Worm (Caenorhabditis elegans) whole organism, L2 larva: ENCODE results near the gene C31H2.4.

Experiments
- C34F6.9 ChIP-seq: fragments of 150-350 bp; optimal IDR thresholded peaks from 2 replicates; lab custom pipeline; 2014; ENCODE audit warnings: missing biosample characterization, missing genetic modification characterization
- F13H6.1 ChIP-seq: sonication (generic microtip); optimal IDR thresholded peaks from 2 replicates; lab custom pipeline; 2016; ENCODE audit warnings: missing genetic modification characterization, missing compliant biosample characterization
- Y55F3AM.14 ChIP-seq: fragments of 200-800 bp; sonication (Bioruptor generic); optimal IDR thresholded peaks from 2 replicates; lab custom pipeline; 2018; ENCODE audit warnings: mild to moderate bottlenecking, missing genetic modification characterization, missing compliant biosample characterization
- ama-1 ChIP-seq: fragments of 150-350 bp; optimal IDR thresholded peaks from 2 replicates; lab custom pipeline; 2018; ENCODE audit warnings: inconsistent platforms
- blmp-1 ChIP-seq: sonication (generic microtip); optimal IDR thresholded peaks from 2 replicates; lab custom pipeline; 2017; ENCODE audit warnings: missing genetic modification characterization, mild to moderate bottlenecking, missing compliant biosample characterization, antibody characterized with exemption, moderate library complexity; ENCODE audit not compliant: insufficient read depth
- ceh-16 ChIP-seq: fragments of 150-350 bp; optimal IDR thresholded peaks from 2 replicates; lab custom pipeline; 2014; ENCODE audit warnings: missing biosample characterization, missing genetic modification characterization
- ceh-82 ChIP-seq: fragments of 150-350 bp; optimal IDR thresholded peaks from 2 replicates; lab custom pipeline; 2014; ENCODE audit warnings: missing biosample characterization, missing genetic modification characterization
- crh-2 ChIP-seq: sonication (generic microtip); optimal IDR thresholded peaks from 2 replicates; lab custom pipeline; 2017; ENCODE audit warnings: missing biosample characterization, missing genetic modification characterization
- dmd-4 ChIP-seq: sonication (generic microtip); optimal IDR thresholded peaks from 2 replicates; lab custom pipeline; 2017; ENCODE audit warnings: missing biosample characterization, missing genetic modification characterization
- egl-27 ChIP-seq: sonication (generic microtip); optimal IDR thresholded peaks from 3 replicates; lab custom pipeline; 2017; ENCODE audit warnings: missing biosample characterization, missing genetic modification reagents, missing genetic modification characterization
- gmeb-1 ChIP-seq: fragments of 150-350 bp; optimal IDR thresholded peaks from 2 replicates; lab custom pipeline; 2014; ENCODE audit warnings: missing biosample characterization, missing genetic modification characterization
- lin-13 ChIP-seq: fragments of 150-350 bp; optimal IDR thresholded peaks from 2 replicates; lab custom pipeline; 2014; ENCODE audit warnings: missing biosample characterization, missing genetic modification reagents, missing genetic modification characterization
- lin-39 ChIP-seq: fragments of 150-350 bp; optimal IDR thresholded peaks from 2 replicates; lab custom pipeline; 2014; ENCODE audit warnings: missing biosample characterization, missing genetic modification reagents, missing genetic modification characterization
- lsy-2 ChIP-seq, 2 experiments: fragments of 150-350 bp in 1 of 2; sonication (generic microtip) in 1 of 2; optimal IDR thresholded peaks; 2 replicates each; lab custom pipeline; 2014 to 2017; ENCODE audit warnings: missing biosample characterization in 2 of 2, missing genetic modification characterization in 2 of 2
- mab-5 ChIP-seq: fragments of 150-350 bp; optimal IDR thresholded peaks from 2 replicates; lab custom pipeline; 2014; ENCODE audit warnings: missing biosample characterization, missing genetic modification characterization
- mbf-1 ChIP-seq: sonication (generic microtip); optimal IDR thresholded peaks from 2 replicates; lab custom pipeline; 2017; ENCODE audit warnings: missing biosample characterization, missing genetic modification characterization
- nhr-10 ChIP-seq: sonication (generic microtip); optimal IDR thresholded peaks from 2 replicates; lab custom pipeline; 2017; ENCODE audit warnings: missing biosample characterization, missing genetic modification characterization
- nhr-12 ChIP-seq: fragments of 150-350 bp; optimal IDR thresholded peaks from 2 replicates; lab custom pipeline; 2014; ENCODE audit warnings: missing biosample characterization, missing genetic modification characterization
- nhr-129 ChIP-seq: fragments of 150-350 bp; optimal IDR thresholded peaks from 2 replicates; lab custom pipeline; 2014; ENCODE audit warnings: missing biosample characterization, missing genetic modification characterization
- nhr-21 ChIP-seq: fragments of 150-350 bp; optimal IDR thresholded peaks from 2 replicates; lab custom pipeline; 2014; ENCODE audit warnings: missing biosample characterization, missing genetic modification characterization
- nhr-23 ChIP-seq: fragments of 150-350 bp; optimal IDR thresholded peaks from 2 replicates; lab custom pipeline; 2014; ENCODE audit warnings: missing biosample characterization, missing genetic modification reagents, missing genetic modification characterization
- nhr-25 ChIP-seq: fragments of 150-350 bp; sonication (generic microtip); optimal IDR thresholded peaks from 3 replicates; lab custom pipeline; 2014; ENCODE audit warnings: missing biosample characterization, missing genetic modification characterization
- nhr-77 ChIP-seq: fragments of 150-350 bp; optimal IDR thresholded peaks from 2 replicates; lab custom pipeline; 2014; ENCODE audit warnings: missing biosample characterization, missing genetic modification characterization
- peb-1 ChIP-seq: fragments of 150-350 bp; optimal IDR thresholded peaks from 2 replicates; lab custom pipeline; 2014; ENCODE audit warnings: missing biosample characterization, missing genetic modification characterization
- sem-4 ChIP-seq: fragments of 150-350 bp; optimal IDR thresholded peaks from 2 replicates; lab custom pipeline; 2014; ENCODE audit warnings: missing biosample characterization, missing genetic modification reagents, missing genetic modification characterization
- sma-3 ChIP-seq: sonication (generic microtip); optimal IDR thresholded peaks from 2 replicates; lab custom pipeline; 2016; ENCODE audit warnings: missing genetic modification reagents, missing genetic modification characterization, missing compliant biosample characterization
- sma-9 ChIP-seq, 2 experiments: fragments of 150-350 bp in 1 of 2; sonication (generic microtip) in 1 of 2; optimal IDR thresholded peaks; 2 replicates each; lab custom pipeline; 2014 to 2016; ENCODE audit warnings: missing genetic modification characterization in 2 of 2, mild to moderate bottlenecking in 1 of 2, missing biosample characterization in 1 of 2, missing compliant biosample characterization in 1 of 2, missing genetic modification reagents in 1 of 2, moderate library complexity in 1 of 2
- unc-39 ChIP-seq: fragments of 150-350 bp; optimal IDR thresholded peaks from 2 replicates; lab custom pipeline; 2014; ENCODE audit warnings: missing biosample characterization, missing genetic modification characterization
- unc-55 ChIP-seq: fragments of 150-350 bp; sonication (generic microtip); optimal IDR thresholded peaks from 3 replicates; lab custom pipeline; 2014; ENCODE audit warnings: missing biosample characterization, missing genetic modification reagents, missing genetic modification characterization
- unc-62 ChIP-seq: fragments of 150-350 bp; optimal IDR thresholded peaks from 2 replicates; lab custom pipeline; 2014; ENCODE audit warnings: missing biosample characterization, missing genetic modification reagents, missing genetic modification characterization
- ztf-4 ChIP-seq: fragments of 150-350 bp; optimal IDR thresholded peaks from 2 replicates; lab custom pipeline; 2014; ENCODE audit warnings: missing biosample characterization, missing genetic modification characterization

C31H2.4 gene

DNA sequence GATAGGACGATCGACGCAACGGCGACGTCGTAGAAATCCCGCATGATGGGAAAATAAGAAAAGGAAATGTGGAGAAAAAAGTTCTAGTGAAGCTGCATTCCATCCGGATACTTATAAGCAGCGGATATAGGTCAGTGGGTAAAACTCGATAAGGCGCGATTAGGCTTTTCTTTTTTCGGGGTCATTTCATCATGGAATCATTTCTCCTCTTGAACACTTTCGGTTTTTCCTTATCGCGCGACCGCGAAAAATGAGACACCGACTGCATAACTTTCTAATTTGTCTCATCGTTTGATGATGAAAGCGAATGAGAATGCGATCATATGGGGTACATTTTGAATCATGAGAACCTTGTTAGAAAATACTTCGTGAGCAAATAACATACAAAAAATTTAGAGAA lies 9.1 kb downstream of the C31H2.4 start, which contains the start of gene dpy-8:
dpy-8 (minus strand) TSS at position 88 of the 400 bp plus-strand sequence.
- TF ChIP-seq nhr-21 (tag; lab: Kevin White, UChicago) (peak; percentile 27), lin-13 (no peak), sma-3 (GFP tag; lab: Kevin White, UChicago) (no peak), blmp-1 (peak; percentile 73)

DNA sequence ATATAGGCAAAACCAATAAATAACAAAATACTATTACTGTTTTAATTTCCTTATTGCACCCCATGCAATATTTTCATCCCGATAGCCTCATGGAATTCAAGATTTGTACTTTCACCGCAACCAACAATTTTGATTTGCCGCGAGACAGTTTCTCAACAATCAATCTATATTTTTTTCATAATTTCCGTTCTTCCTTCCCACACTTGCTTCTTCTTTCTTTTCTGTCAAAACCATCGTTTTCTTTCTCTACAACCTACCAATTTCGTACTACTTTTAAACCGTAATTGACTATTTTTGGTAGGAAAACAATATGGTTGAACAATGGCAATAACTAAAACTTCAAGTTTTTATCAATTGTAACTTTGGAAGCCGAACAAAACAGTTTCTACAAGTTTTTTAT lies 11.5 kb downstream of the C31H2.4 start, which contains the start of gene C31H2.14:
C31H2.14 (plus strand) TSS at position 301 of the 400 bp plus-strand sequence.
- no peak for TF ChIP-seq lin-13
- TF ChIP-seq egl-27 (tag; lab: Kevin White, UChicago): no peak
- no peak for TF ChIP-seq nhr-25 (tag; lab: Kevin White, UChicago)
- no peak for TF ChIP-seq nhr-12 (tag; lab: Kevin White, UChicago)
- no peak for TF ChIP-seq peb-1 (tag; lab: Kevin White, UChicago)
- TF ChIP-seq nhr-10 (tag; lab: Kevin White, UChicago): no peak
- TF ChIP-seq dmd-4: no peak
- TF ChIP-seq ztf-4 (tag; lab: Kevin White, UChicago): no peak
- no peak for TF ChIP-seq sma-9 (GFP tag; optimal IDR thresholded peaks at IDR 0.05; lab: Kevin White, UChicago)
- no peak for TF ChIP-seq sma-9 (tag; optimal IDR thresholded peaks at IDR 0.05; lab: Kevin White, UChicago)
- no peak for TF ChIP-seq sem-4 (tag; lab: Kevin White, UChicago)
- TF ChIP-seq nhr-77 (tag; lab: Kevin White, UChicago): no peak
- TF ChIP-seq nhr-23: no peak
- TF ChIP-seq unc-39 (tag; lab: Kevin White, UChicago): no peak
- TF ChIP-seq unc-62 (GFP tag; lab: Kevin White, UChicago): no peak
- no peak for TF ChIP-seq mab-5 (tag; lab: Kevin White, UChicago)
- no peak for TF ChIP-seq F13H6.1

DNA sequence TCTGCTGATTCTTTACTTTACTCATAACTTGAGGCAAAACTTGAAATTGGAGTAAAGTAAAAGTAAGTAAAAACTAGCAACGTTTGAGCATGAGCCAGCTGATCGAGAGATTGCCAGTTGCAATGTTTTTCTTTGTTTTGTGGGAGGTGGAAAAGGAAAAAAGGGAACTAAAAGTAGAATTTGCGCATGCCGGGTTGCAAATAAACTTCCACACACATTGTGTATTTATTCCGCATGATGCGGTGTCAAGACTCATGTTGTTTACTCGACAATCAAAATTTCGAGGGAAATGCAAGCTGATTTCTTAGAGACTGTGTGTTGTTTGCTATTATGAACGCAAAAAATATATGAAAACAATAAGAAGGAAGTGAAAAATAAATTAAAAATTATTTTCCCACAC lies 17.1 kb downstream of the C31H2.4 start:
- TF ChIP-seq lsy-2 (tag; optimal IDR thresholded peaks at IDR 0.05; lab: Kevin White, UChicago): no peak
- TF ChIP-seq crh-2: no peak
- no peak for TF ChIP-seq lin-39
- no peak for TF ChIP-seq C34F6.9 (tag; lab: Kevin White, UChicago)
- peak; percentile 69 for TF ChIP-seq F13H6.1

DNA sequence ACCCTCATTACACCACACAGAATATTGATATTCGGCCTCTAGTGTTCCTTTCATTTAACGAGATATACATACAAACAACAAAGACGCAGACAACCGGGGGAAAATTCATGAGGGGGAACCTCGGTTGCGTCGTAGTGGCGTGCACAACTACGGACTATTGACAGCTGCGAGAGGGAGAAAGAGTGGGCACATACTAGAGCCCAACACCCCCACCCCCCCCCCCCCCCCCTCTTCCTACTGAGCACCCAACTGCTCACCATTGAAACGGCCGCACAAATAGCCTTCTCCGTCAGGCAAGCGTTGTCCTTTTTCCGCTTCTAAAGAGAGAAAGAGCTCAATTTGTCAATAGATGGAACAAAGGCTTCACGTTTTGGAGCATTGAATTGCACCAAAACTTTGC lies 19.3 kb downstream of the C31H2.4 start:
- TF ChIP-seq C34F6.9 (tag; lab: Kevin White, UChicago): peak; percentile 31
- peak; percentile 19 for TF ChIP-seq Y55F3AM.14 (GFP tag; lab: Kevin White, UChicago)
- no peak for TF ChIP-seq mbf-1 (tag; lab: Kevin White, UChicago)
- TF ChIP-seq nhr-25 (tag; lab: Kevin White, UChicago): no peak
- TF ChIP-seq unc-55: peak; percentile 21
- peak; percentile 41 for TF ChIP-seq sma-9 (GFP tag; optimal IDR thresholded peaks at IDR 0.05; lab: Kevin White, UChicago)
- TF ChIP-seq sma-9 (tag; optimal IDR thresholded peaks at IDR 0.05; lab: Kevin White, UChicago): no peak
- TF ChIP-seq, all 48 proteins: peak for 4

DNA sequence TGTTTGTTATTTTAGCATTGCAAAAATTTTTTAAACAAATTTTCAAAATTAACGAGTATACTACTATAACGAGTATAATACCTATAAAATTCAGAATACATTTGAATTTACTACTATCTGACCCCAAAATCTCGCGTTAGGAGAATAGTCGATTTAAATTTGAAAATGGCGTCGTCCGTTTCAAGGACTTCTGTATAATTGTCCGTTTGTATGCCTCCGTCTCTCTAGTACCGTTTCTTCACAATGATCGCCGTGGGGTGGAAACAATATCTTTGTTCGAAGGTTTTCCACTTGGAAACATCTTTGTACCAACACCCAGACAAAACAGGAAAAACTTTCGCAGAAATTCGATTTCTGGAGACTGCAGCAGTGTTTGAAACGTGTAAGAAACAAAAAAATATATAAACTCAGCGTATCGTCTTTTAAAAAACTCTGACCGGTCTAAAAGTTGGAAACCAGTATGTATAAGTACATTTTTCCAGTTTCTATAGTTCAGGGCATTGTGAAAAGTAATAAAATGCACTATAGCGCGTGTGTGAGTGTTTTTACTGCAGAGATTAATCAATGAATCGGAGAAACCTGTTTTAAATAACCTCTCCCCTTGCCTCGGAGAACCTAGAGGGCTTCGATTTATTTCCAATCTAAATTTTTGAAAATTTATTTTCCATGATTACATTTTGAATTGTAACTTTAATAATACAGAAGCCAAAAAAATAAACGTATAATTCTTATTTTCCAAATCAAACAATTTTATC lies 21.6 kb downstream of the C31H2.4 start:
- TF ChIP-seq ama-1 (lab: Kevin White, UChicago): no peak
- TF ChIP-seq ceh-16 (tag; lab: Kevin White, UChicago): peak; percentile 49
- peak; percentile 5 for TF ChIP-seq nhr-129 (tag; lab: Kevin White, UChicago)
- peak; percentile 42 for TF ChIP-seq sma-9 (GFP tag; optimal IDR thresholded peaks at IDR 0.05; lab: Kevin White, UChicago)
- TF ChIP-seq sma-9 (tag; optimal IDR thresholded peaks at IDR 0.05; lab: Kevin White, UChicago): no peak
- TF ChIP-seq nhr-25 (tag; lab: Kevin White, UChicago): peak; percentile 27
- TF ChIP-seq, all 48 proteins: peak for 4

DNA sequence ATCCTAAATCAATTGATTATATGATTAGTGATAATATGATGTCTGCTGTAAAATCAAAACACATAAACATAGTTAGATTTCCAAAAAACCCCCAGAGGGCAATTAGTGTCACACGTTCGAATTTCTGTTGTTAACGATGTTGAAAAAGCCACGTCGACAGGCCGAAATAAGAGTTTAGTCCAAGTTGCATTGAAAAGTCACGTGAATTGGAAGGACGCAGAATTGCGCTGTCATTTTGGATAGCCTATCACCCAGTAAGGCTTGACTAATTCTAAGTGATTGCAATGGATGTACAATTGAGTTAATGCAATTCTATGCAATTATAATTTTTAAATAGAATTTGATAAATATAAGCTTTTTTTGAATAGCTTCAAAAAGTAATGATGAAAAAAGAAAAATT lies 23.9 kb downstream of the C31H2.4 start:
- peak; percentile 8 for TF ChIP-seq nhr-25 (tag; lab: Kevin White, UChicago)
- TF ChIP-seq ceh-82 (tag; lab: Kevin White, UChicago): no peak
- peak; percentile 0 for TF ChIP-seq sma-3 (GFP tag; lab: Kevin White, UChicago)
- TF ChIP-seq nhr-129 (tag; lab: Kevin White, UChicago): peak; percentile 24
- TF ChIP-seq gmeb-1 (tag; lab: Kevin White, UChicago): no peak
- peak; percentile 76 for TF ChIP-seq crh-2
